Worm (Caenorhabditis elegans) whole organism, L4 larva: ENCODE results near the gene act-1.
A peak's percentile ranks its signal among the peaks of the same experiment; 100 is the strongest.

Experiments
- Y75B8A.6 ChIP-seq: fragments of 200-800 bp; sonication (Bioruptor generic); IDR thresholded peaks from 2 replicates; pipeline ENCODE4 v1.3.6; 2022; ENCODE audit warnings: missing genetic modification reagents, missing genetic modification characterization, missing compliant biosample characterization
- daf-19 ChIP-seq: fragments of 200-800 bp; sonication (Bioruptor generic); conservative IDR thresholded peaks from 2 replicates; pipeline ENCODE4 v1.3.6; 2022; ENCODE audit warnings: missing genetic modification characterization, missing compliant biosample characterization
- egl-27 ChIP-seq: sonication (generic microtip); optimal IDR thresholded peaks from 3 replicates; lab custom pipeline; 2017; ENCODE audit warnings: missing biosample characterization, missing genetic modification reagents, missing genetic modification characterization
- hlh-30 ChIP-seq: sonication (generic microtip); optimal IDR thresholded peaks from 2 replicates; lab custom pipeline; 2017; ENCODE audit warnings: antibody characterized with exemption, mild to moderate bottlenecking, missing genetic modification characterization, missing compliant biosample characterization; ENCODE audit not compliant: insufficient read depth
- hmg-1.1 ChIP-seq: fragments of 200-800 bp; sonication (Bioruptor generic); IDR thresholded peaks from 2 replicates; pipeline ENCODE4 v1.3.6; 2022; ENCODE audit warnings: missing genetic modification reagents, missing genetic modification characterization, missing compliant biosample characterization
- lin-39 ChIP-seq: fragments of 150-350 bp; optimal IDR thresholded peaks from 2 replicates; lab custom pipeline; 2014; ENCODE audit warnings: missing biosample characterization, missing genetic modification reagents, missing genetic modification characterization
- mdt-29 ChIP-seq: fragments of 200-800 bp; sonication (Bioruptor generic); IDR thresholded peaks from 2 replicates; pipeline ENCODE4 v1.3.6; 2022; ENCODE audit warnings: missing genetic modification reagents, missing genetic modification characterization, missing compliant biosample characterization
- mep-1 ChIP-seq: fragments of 150-350 bp; sonication (generic microtip); optimal IDR thresholded peaks from 3 replicates; lab custom pipeline; 2014; ENCODE audit warnings: missing biosample characterization, missing genetic modification characterization
- snpc-4 ChIP-seq: fragments of 150-350 bp; optimal IDR thresholded peaks from 2 replicates; lab custom pipeline; 2014; ENCODE audit warnings: missing biosample characterization, missing genetic modification characterization
- unc-62 ChIP-seq, 3 experiments: fragments of 150-350 bp in 1 of 3; sonication (generic microtip); optimal IDR thresholded peaks in 2 of 3; peaks in 1 of 3; 1 replicate in 1 of 3; 2 replicates in 2 of 3; lab custom pipeline; 2014 to 2017; ENCODE audit warnings: missing biosample characterization in 3 of 3, missing genetic modification characterization in 3 of 3, missing genetic modification reagents in 3 of 3, missing genotype in 1 of 3

DNA sequence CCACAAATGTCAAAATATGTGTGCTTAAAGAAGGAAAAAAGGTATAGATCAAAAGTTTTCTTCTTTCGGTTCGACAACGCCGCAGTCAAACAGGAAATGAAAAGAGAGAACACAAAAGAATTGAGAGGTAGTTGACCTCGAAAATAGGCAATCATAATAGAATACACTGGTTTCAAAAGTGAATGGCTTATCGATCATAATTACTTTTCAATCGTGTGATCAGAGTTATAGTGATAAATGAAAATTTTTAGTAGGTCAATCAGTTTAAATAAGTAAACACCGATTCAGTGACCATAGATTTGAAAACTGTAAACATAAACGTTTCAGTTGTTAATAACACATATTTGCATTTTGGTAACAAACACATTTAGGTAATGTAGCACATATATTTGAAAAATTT lies 10.5 kb upstream of the act-1 start:
- TF ChIP-seq hmg-1.1 (GFP tag; lab: Robert Waterston, UW) (no peak), daf-19 (no peak), hlh-30 (tag; lab: Kevin White, UChicago) (peak; percentile 40), unc-62 (GFP tag; optimal IDR thresholded peaks at IDR 0.05 in 1 of 2; lab: Kevin White, UChicago) (peak in 1 of 2 experiments; percentile 15), unc-62 (tag; optimal IDR thresholded peaks at IDR 0.05; lab: Kevin White, UChicago) (no peak), mep-1 (no peak), lin-39 (no peak), snpc-4 (tag; lab: Kevin White, UChicago) (no peak), egl-27 (tag; lab: Kevin White, UChicago) (no peak), Y75B8A.6 (GFP tag; lab: Robert Waterston, UW) (no peak), mdt-29 (GFP tag; lab: Robert Waterston, UW) (no peak)
